Worm (Caenorhabditis elegans) whole organism, dauer: Measurements from ENCODE around the gene B0334.13.
"Not testable (repeated sequence)": the region's sequence is repeated elsewhere in the genome, so short reads cannot be mapped to it uniquely, and the experiment has no call there.

Experiments used
- unc-62 ChIP-seq: sonication (generic microtip); optimal IDR thresholded peaks from 2 replicates; lab custom pipeline; 2017; ENCODE audit warnings: missing biosample characterization, missing genetic modification reagents, missing genetic modification characterization

B0334.13 gene

ce11 chrII:11487999-11488398 is at the start of gene B0334.13:
Gene B0334.13 (plus strand): TSS chrII:11488299.
- TF ChIP-seq unc-62, result no peak

DNA sequence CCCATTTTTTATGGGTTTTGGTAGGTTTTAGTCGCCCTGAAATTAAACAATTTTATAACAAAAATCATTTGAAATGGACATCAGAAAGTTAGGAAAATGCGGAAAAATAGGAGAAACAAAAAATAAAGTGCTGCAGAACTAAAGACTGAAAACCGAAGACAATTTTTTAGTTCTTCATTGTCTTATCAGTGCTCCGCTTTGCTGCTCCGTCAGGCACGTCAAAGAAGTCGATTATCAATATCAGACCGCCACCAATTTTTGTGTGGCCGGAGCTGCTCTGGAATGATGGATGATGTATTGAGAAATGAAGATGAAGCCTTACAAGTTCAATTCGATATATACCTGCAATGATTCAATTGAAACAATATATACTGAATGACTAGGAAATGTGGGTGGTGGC is 49.7 kb upstream of the B0334.13 start, which contains the start of gene vha-6:
Gene vha-6 (minus strand): TSS at position 36 of the 400 bp plus-strand sequence.
- TF ChIP-seq unc-62, result no peak

ce11 chrII:11440265-11440664 is 47.8 kb upstream of the B0334.13 start, which contains the start of gene VW02B12L.2:
Gene VW02B12L.2 (minus strand): TSS chrII:11440329.
- TF ChIP-seq unc-62, result no peak

DNA sequence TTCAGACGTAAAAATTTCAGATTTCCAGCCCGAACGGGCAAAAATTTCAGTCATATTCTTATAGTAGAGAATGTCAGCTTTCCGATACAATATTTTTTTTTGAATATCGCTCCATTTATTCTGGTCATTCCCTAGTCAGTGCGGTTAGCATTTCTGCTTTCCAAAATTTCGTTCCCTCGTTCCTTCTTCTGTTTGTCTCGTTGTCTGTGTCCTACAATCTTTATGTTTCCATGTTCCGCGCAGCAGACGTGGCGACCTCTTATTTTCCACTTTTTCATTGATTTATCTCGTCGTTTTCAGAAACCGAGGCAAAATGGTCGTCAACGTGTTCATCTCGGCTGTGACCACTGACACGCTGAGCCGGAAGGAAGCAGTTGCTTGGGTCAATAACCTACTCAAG is 45.7 kb upstream of the B0334.13 start, which contains the start of gene ebp-2:
Gene ebp-2 (plus strand): TSS at position 301 of the 400 bp plus-strand sequence.
- not testable (repeated sequence) for TF ChIP-seq unc-62

DNA sequence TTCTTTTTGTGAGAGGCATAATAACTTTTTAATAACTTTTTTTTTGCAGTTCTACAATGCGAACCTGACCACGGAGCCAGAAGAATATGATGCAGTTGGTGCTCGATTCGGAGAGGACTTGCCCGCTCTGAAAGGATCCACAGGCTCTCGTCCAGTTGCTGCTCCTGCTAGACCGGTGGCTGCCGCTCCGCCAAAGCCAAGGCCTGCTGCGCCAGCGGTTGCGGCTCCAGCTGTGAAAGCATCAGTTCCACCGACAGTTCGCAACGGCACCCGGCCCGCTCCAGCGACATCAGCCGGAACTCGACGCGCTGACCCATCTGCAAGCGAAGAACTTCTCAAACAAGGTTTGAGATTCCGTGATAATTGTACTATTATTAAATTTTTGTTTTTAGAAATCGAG is 45.0 kb upstream of the B0334.13 start:
- no peak for TF ChIP-seq unc-62

ce11 chrII:11443862-11444261 is 44.2 kb upstream of the B0334.13 start, which contains the start of gene adbp-1:
Gene adbp-1 (plus strand): TSS chrII:11444162.
- no peak for TF ChIP-seq unc-62

DNA sequence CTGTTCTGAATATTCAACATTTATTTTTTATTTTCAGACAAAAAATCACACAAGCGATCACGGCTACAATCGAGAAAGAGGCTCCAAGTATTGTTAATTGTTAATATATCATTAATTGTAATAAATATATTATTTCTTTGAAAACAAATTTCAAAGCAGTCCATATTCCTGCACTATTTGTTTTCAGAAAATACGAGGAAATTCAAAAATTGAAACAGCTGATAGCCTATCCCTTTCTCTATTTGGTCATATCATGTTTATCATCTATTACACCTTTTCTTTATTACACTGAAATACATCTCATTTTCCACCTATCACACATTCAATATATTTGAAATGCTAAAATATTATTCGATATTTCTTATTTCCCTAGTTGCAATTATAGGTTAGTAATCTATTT is 43.1 kb upstream of the B0334.13 start, which contains the start of gene W02B12.13:
Gene W02B12.13 (plus strand): TSS at position 301 of the 400 bp plus-strand sequence.
- TF ChIP-seq unc-62, result no peak

DNA sequence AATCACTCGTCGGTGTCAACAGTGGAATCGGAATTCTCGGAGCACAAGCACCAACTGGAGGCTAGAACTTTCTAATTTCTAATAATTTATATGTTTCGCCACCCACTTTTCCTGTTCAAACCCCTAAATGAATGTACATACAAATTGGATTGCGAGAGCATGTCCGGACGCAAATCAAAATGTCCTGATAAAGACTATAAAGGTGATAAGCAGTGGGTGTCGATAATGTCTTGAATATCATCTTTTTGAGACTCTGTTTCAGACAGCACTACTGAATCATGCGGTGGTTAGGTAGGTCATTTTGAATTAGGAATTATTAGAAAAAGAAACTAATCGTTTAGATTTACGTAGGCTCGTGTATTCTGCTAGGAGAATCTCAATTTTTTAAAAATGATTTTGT is 39.3 kb upstream of the B0334.13 start, which contains the start of gene W02B12.1:
Gene W02B12.1 (plus strand): TSS at position 269 of the 400 bp plus-strand sequence.
- no peak for TF ChIP-seq unc-62

ce11 chrII:11450882-11451281 is 37.2 kb upstream of the B0334.13 start:
- no peak for TF ChIP-seq unc-62

ce11 chrII:11451738-11452137 is 36.4 kb upstream of the B0334.13 start:
- TF ChIP-seq unc-62, result no peak

DNA sequence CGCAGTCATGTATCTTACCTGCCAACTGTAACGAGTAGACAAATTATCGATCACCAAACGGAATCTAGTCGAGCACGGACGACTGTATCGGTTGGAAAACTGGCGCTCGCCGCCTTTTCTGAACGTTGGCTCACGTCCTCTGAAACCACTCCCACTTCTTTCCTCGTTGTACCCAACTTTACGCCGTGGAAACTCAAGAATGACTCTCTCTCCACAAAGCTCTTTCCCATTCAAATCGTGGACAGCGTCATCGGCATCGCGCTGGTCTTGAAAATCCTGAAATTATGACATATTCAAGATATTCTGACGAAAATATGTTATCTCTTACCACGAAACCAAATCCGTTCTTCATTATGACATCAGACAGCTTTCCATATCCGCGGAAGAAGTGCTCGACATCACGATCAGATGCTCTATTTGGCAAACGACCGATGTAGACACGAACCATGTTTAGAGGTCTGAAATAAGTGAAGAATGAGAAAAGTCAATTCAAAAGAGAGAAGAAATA is 35.5 kb upstream of the B0334.13 start, which contains the start of gene rsp-2:
Gene rsp-2 (minus strand): TSS at position 458 of the 508 bp plus-strand sequence.
- no peak for TF ChIP-seq unc-62

DNA sequence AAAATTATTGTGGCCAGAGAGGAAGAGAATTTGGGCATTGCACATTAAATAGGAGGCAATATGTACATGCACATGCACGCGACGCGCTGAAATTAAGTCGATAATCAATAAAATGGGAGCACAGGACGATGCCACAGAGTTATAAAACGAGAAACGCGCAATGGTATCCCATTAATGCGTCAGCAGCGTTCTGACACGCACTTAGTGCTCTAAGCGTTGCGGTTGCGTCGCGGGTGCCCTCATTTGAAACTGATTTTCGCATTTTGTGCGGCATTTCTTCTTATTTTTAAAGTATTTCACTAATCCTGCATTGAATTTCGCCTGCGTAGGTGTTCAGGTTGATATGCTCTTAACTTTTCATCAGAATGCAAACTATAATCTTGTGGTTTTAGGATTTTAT is 35.1 kb upstream of the B0334.13 start, which contains the start of gene rsp-1:
Gene rsp-1 (plus strand): TSS at position 338 of the 400 bp plus-strand sequence.
- TF ChIP-seq unc-62, result no peak

DNA sequence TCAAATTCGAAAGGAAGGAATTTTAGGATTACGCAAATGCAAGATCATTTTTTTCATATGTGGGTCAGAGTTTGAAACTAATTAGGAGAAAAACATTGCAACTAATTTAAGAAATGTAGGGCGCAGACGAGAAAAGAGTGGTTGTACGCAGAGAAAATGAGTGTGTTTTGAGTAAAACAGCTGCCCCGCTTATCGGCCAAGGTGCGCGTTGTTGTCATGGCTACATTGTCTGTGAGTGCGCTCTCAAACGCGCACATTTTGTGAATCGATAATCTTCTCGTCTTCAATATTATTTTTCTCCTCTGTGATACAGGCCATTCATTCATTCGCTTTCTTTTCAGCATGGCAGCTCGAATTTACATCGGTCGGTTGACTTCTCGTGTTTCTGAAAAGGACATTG is 34.5 kb upstream of the B0334.13 start:
- TF ChIP-seq unc-62, result no peak

DNA sequence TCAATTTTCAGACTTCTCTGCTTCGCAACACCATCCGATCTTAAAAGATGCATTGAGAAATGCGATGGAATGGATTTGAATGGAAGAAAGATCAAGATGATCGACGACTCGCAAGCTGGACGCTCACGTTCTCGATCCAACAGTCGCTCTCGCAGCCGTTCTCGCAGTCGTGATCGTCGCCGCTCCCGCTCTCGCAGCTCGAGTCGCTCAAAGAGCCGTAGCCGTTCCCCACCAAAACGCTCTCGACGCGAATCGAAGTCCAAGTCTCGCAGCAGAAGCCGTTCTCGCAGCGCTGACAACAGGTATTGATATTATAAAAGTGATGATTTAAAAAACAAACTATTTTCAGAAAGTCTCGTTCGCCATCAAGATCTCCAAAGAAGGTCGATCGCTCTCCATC is 33.0 kb upstream of the B0334.13 start:
- TF ChIP-seq unc-62, result no peak

DNA sequence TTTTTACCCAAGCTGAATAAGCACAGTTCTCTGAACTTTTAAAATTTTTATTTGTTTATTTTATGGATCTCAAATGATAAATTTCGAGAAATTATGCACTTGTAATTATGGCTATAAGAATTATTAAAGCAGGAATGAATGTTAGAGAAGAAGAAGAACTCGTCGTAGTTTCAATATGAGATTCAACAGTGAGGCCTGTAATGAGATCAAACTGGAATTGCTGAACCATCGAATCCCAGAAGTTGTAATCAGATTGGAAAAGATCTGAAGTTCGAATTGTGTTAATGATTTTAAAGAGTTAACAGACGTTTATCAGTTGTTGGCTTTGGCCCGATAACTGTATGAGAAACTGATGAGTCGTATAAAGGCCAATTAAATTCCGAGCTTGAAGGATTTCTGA is 32.4 kb upstream of the B0334.13 start:
- TF ChIP-seq unc-62, result no peak

DNA sequence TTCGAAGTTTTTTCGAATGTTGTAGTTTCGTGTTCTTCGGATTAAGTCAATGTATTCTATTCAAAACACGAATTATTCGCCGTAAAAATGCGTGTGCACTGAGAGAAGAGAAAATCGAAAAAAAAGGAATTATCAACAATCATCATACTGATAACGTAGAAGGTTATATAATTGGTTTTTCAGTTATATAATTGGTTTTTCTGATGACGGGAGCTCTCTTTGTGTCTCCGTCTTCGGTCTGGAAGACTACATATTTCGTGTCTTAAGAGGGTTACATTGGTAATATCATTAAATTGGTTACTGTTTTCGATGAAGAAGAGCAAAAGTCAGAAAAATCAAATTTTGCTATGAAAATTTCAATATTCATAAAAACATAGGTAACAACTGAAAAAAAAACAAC is 28.2 kb upstream of the B0334.13 start:
- no peak for TF ChIP-seq unc-62

DNA sequence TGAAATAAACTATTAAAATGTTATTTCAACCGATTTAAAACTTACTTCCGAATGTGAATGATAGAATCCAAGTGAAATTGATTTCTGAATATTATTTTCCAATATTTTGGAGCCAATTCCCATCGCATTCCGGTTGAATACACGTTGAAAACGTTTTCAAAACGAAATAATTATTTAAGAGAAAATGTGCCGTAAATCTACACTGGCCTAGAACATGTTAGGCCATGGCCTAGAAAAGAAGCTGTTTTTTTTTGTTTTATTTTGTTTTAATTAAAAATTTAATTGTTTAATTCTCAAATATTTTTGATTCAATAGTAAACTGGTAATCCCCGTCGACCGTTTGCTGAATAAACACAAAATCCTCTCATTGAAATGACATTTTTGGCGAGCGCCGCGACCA is 24.2 kb upstream of the B0334.13 start:
- TF ChIP-seq unc-62, result no peak

- TF ChIP-seq unc-62, result no peak
Measured at ce11 chrII:11464427-11464944, 23.6 kb upstream of the B0334.13 start, which contains the start of the genes aars-1 and rga-1. Gene aars-1 (minus strand): TSS chrII:11464497. Gene rga-1 (plus strand): TSS chrII:11464894.
